Worm (Caenorhabditis elegans): ENCODE data around the gene C18B12.4.
A peak's percentile ranks its signal among the peaks of the same experiment; 100 is the strongest.

The C18B12.4 gene

DNA sequence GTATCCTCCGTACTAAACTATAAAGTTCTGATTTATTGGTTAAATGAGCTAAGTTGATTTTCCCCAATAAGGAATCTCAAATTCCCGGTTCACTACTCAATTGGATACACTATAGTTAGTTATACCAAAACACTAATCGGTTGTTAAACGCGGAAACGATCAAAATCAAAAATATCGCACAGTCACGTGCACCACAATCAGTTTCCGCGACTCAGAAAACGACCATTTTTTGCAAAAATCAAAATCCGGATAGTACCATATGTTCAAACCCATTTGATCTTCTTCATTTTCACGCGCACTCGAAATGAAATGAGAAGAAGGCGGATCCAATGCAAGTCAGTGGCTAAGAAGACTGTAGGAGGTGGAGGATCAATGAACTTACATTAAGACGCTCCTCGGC lies 41.1 kb upstream of the C18B12.4 start:
- no peak for TF ChIP-seq sma-3 (GFP tag; optimal IDR thresholded peaks at IDR 0.05)
- no peak for TF ChIP-seq nhr-6 (tag; optimal IDR thresholded peaks at IDR 0.05)
- peak; percentile 13 for TF ChIP-seq nhr-129 (tag; optimal IDR thresholded peaks at IDR 0.05)
- peak; percentile 55 for TF ChIP-seq sma-9 (GFP tag; optimal IDR thresholded peaks at IDR 0.05)
- TF ChIP-seq sma-9 (tag; optimal IDR thresholded peaks at IDR 0.05): no peak
- TF ChIP-seq nhr-21 (tag; optimal IDR thresholded peaks at IDR 0.05): peak; percentile 21
- TF ChIP-seq Y55F3AM.14 (GFP tag; optimal IDR thresholded peaks at IDR 0.05): no peak
- TF ChIP-seq unc-39 (tag; optimal IDR thresholded peaks at IDR 0.05): no peak

DNA sequence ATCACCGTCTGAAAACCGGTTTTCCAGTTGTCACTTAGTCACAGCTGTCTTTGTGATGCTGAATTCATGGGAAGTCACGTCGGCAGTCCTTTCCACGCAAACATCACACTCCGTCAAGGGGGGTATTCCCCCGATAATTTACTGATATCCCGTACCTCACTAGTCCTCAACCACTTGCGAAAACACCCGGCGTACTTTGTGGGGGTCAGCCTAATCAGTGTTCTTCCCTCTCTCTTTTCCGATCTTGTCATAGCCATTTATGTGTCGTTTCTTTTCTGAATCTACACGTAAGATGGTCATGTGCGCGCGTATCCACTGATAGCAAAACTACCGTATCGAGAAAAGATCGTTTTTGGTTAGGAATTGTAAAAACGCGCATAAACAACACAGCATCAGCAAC lies 39.0 kb upstream of the C18B12.4 start:
- peak; percentile 87 for TF ChIP-seq nhr-21 (tag; optimal IDR thresholded peaks at IDR 0.05)
- TF ChIP-seq Y55F3AM.14 (GFP tag; optimal IDR thresholded peaks at IDR 0.05): no peak
- peak; percentile 50 for TF ChIP-seq nhr-129 (tag; optimal IDR thresholded peaks at IDR 0.05)
- TF ChIP-seq lsy-2 (tag; optimal IDR thresholded peaks at IDR 0.05): peak in 1 of 2 experiments; percentile 36
- peak; percentile 80 for TF ChIP-seq nhr-25 (tag; optimal IDR thresholded peaks at IDR 0.05)
- no peak for TF ChIP-seq ceh-16 (tag; optimal IDR thresholded peaks at IDR 0.05)
- TF ChIP-seq sma-3 (GFP tag; optimal IDR thresholded peaks at IDR 0.05): peak; percentile 86
- peak; percentile 84 for TF ChIP-seq sma-9 (GFP tag; optimal IDR thresholded peaks at IDR 0.05)
- no peak for TF ChIP-seq sma-9 (tag; optimal IDR thresholded peaks at IDR 0.05)
- no peak for TF ChIP-seq nhr-10 (tag; optimal IDR thresholded peaks at IDR 0.05)
- TF ChIP-seq zag-1 (tag; optimal IDR thresholded peaks at IDR 0.05): no peak

ce11 chrX:15078276-15078675 lies 37.9 kb upstream of the C18B12.4 start:
- TF ChIP-seq unc-55 (GFP tag; optimal IDR thresholded peaks at IDR 0.05) (no peak), C34F6.9 (tag; optimal IDR thresholded peaks at IDR 0.05) (no peak), Y55F3AM.14 (GFP tag; optimal IDR thresholded peaks at IDR 0.05) (no peak), unc-62 (GFP tag; optimal IDR thresholded peaks at IDR 0.05) (no peak), sem-4 (tag; optimal IDR thresholded peaks at IDR 0.05) (no peak), lsy-2 (tag; optimal IDR thresholded peaks at IDR 0.05) (no peak), fos-1 (tag; optimal IDR thresholded peaks at IDR 0.05) (no peak), unc-39 (tag; optimal IDR thresholded peaks at IDR 0.05) (no peak), nhr-129 (tag; optimal IDR thresholded peaks at IDR 0.05) (no peak), sma-9 (GFP tag; optimal IDR thresholded peaks at IDR 0.05) (no peak), sma-9 (tag; optimal IDR thresholded peaks at IDR 0.05) (no peak), ZK546.5 (tag; optimal IDR thresholded peaks at IDR 0.05) (no peak), nhr-25 (tag; optimal IDR thresholded peaks at IDR 0.05) (no peak), nhr-10 (tag; optimal IDR thresholded peaks at IDR 0.05) (no peak), nhr-11 (tag; optimal IDR thresholded peaks at IDR 0.05) (no peak), gmeb-1 (tag; optimal IDR thresholded peaks at IDR 0.05) (no peak), skn-1 (tag; optimal IDR thresholded peaks at IDR 0.05) (no peak)

DNA sequence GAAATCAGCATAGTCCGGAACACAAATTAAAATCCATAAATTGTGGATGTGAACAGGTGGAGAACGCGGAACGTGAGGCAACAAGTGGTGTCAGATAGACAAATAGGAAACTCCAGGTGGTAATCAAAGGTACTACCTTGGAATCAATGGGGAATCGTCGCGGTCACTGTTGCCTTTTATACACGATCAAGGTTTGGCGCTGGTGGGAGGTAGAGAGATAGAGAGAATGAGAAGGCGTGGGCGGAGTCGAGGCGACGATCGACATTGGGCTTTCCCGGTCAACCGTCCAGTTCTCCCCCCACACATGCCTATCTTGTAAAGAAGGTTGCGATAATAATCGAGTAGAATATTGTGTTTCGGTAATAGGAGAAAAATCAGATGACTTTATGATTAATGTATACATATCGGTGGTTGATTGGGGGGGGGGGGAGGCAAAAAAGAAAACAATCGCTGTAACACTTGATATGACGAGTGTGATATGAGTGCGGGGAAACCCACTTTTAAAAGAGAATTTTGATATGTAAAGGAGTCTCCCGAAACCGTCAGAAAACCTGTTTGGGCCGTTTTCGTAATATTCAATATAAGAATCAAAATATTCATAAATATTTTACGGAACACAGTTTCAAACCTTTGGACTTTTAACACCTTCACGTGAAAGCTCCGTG lies 37.3 kb upstream of the C18B12.4 start, which contains the start of the genes H40L08.8, H40L08.2 and H40L08.7:
TSS of gene H40L08.8 (minus strand) at position 37 of the 665 bp plus-strand sequence.
TSS of gene H40L08.2 (minus strand) at position 148 of the 665 bp plus-strand sequence.
TSS of gene H40L08.7 (minus strand) at position 148 of the 665 bp plus-strand sequence.
- no peak for TF ChIP-seq lin-13 (GFP tag; optimal IDR thresholded peaks at IDR 0.05)
- peak; percentile 19 for TF ChIP-seq nhr-129 (tag; optimal IDR thresholded peaks at IDR 0.05)
- peak; percentile 79 for TF ChIP-seq nhr-25 (tag; optimal IDR thresholded peaks at IDR 0.05)
- peak; percentile 90 for TF ChIP-seq ama-1 (optimal IDR thresholded peaks at IDR 0.05)
- TF ChIP-seq nhr-237 (tag; optimal IDR thresholded peaks at IDR 0.05): no peak
- peak; percentile 48 for TF ChIP-seq ceh-16 (tag; optimal IDR thresholded peaks at IDR 0.05)
- no peak for TF ChIP-seq unc-39 (tag; optimal IDR thresholded peaks at IDR 0.05)
- TF ChIP-seq F13H6.1 (tag; optimal IDR thresholded peaks at IDR 0.05): peak; percentile 1
- no peak for TF ChIP-seq nhr-12 (tag; optimal IDR thresholded peaks at IDR 0.05)
- no peak for TF ChIP-seq nhr-6 (tag; optimal IDR thresholded peaks at IDR 0.05)
- no peak for TF ChIP-seq lin-39 (tag; optimal IDR thresholded peaks at IDR 0.05)
- peak; percentile 54 for TF ChIP-seq nhr-21 (tag; optimal IDR thresholded peaks at IDR 0.05)
- TF ChIP-seq ztf-11 (tag; optimal IDR thresholded peaks at IDR 0.05): no peak
- no peak for TF ChIP-seq R02D3.7 (tag; optimal IDR thresholded peaks at IDR 0.05)
- no peak for TF ChIP-seq ztf-1 (GFP tag; conservative IDR thresholded peaks at IDR 0.05)
- peak; percentile 57 for TF ChIP-seq sma-3 (GFP tag; optimal IDR thresholded peaks at IDR 0.05)
- no peak for TF ChIP-seq skn-1 (tag; optimal IDR thresholded peaks at IDR 0.05)
- TF ChIP-seq blmp-1 (tag; optimal IDR thresholded peaks at IDR 0.05; ENCODE audit: insufficient read depth): peak; percentile 67
- peak in 1 of 2 experiments; percentile 4 for TF ChIP-seq lsy-2 (tag; optimal IDR thresholded peaks at IDR 0.05)
- TF ChIP-seq nhr-10 (tag; optimal IDR thresholded peaks at IDR 0.05): no peak
- no peak for TF ChIP-seq aly-2 (tag; optimal IDR thresholded peaks at IDR 0.05)
- peak; percentile 81 for TF ChIP-seq sma-9 (GFP tag; optimal IDR thresholded peaks at IDR 0.05)
- TF ChIP-seq sma-9 (tag; optimal IDR thresholded peaks at IDR 0.05): no peak
- peak; percentile 5 for TF ChIP-seq gmeb-1 (tag; optimal IDR thresholded peaks at IDR 0.05)
- TF ChIP-seq mab-5 (tag; optimal IDR thresholded peaks at IDR 0.05): no peak
- TF ChIP-seq ZK546.5 (tag; optimal IDR thresholded peaks at IDR 0.05): no peak
- TF ChIP-seq crh-2 (tag; optimal IDR thresholded peaks at IDR 0.05): no peak
- TF ChIP-seq fos-1 (tag; optimal IDR thresholded peaks at IDR 0.05): no peak
- no peak for TF ChIP-seq mdl-1 (tag; optimal IDR thresholded peaks at IDR 0.05)
- TF ChIP-seq unc-55 (GFP tag; optimal IDR thresholded peaks at IDR 0.05): no peak
- TF ChIP-seq snpc-4 (tag; optimal IDR thresholded peaks at IDR 0.05): no peak

Data from whole organism, L2 larva.